Fruit fly (Drosophila melanogaster): ENCODE measurements around the gene MED26.

DNA sequence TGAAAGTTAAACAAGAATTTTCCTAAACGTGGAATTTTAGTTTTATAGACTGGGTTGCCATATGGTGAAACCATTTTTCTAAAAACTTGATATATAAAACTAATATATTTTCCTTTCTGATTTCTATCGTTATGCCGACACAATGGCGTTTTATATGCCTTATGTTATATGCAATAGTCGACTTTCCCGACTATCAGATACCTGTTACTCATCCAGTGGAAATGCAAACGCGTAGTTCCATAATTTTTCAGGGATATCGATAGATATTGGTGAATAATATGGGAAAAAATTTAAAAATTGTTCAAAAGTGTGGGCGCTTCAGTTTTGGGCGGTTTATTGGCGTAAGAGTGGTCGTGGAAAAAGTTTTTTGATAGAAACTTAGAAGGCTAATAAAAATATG, 22.1 kb upstream of the MED26 start:
- TF ChIP-seq Fer1 (GFP tag; optimal IDR thresholded peaks at IDR 0.05) (no peak), ATbp (GFP tag; optimal IDR thresholded peaks at IDR 0.05) (no peak)

Data from whole organism, embryonic.